Worm (Caenorhabditis elegans) whole organism, L2 larva: ENCODE results near the gene C44H4.6.

Experiments
- crh-2 ChIP-seq: sonication (generic microtip); optimal IDR thresholded peaks from 2 replicates; lab custom pipeline; 2017; ENCODE audit warnings: missing biosample characterization, missing genetic modification characterization
- sma-9 ChIP-seq, 2 experiments: fragments of 150-350 bp in 1 of 2; sonication (generic microtip) in 1 of 2; optimal IDR thresholded peaks; 2 replicates each; lab custom pipeline; 2014 to 2016; ENCODE audit warnings: missing genetic modification characterization in 2 of 2, mild to moderate bottlenecking in 1 of 2, missing biosample characterization in 1 of 2, missing compliant biosample characterization in 1 of 2, missing genetic modification reagents in 1 of 2, moderate library complexity in 1 of 2
- snpc-4 ChIP-seq: fragments of 150-350 bp; optimal IDR thresholded peaks from 2 replicates; lab custom pipeline; 2014; ENCODE audit warnings: missing biosample characterization, missing genetic modification characterization
- zag-1 ChIP-seq: fragments of 150-350 bp; optimal IDR thresholded peaks from 2 replicates; lab custom pipeline; 2014; ENCODE audit warnings: missing biosample characterization, missing genetic modification characterization
- ztf-11 ChIP-seq: sonication (generic microtip); optimal IDR thresholded peaks from 2 replicates; lab custom pipeline; 2017; ENCODE audit warnings: missing biosample characterization, missing genetic modification characterization

DNA sequence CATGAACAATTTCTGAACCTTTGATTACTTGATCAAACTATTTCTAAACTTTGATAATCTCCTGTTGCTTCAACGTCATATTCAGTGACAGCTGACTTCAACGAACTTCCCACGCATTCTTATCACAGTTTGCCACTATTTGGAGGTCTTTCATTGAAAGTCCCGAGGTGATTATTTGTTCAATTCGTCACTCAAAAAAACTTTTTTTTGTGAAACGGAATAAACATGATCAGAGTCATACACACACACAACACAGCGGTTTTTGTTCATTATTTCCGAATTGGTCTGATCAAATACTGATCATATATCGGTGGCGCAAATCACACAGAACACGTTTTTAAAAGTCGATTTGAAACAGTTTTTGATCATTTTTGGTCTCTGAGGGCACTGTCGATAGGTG is 42.7 kb downstream of the C44H4.6 start:
- TF ChIP-seq sma-9 (GFP tag; optimal IDR thresholded peaks at IDR 0.05; lab: Kevin White, UChicago), result peak; percentile 23
- TF ChIP-seq sma-9 (tag; optimal IDR thresholded peaks at IDR 0.05; lab: Kevin White, UChicago), result no peak
- no peak for TF ChIP-seq ztf-11 (tag; lab: Kevin White, UChicago)
- no peak for TF ChIP-seq snpc-4
- no peak for TF ChIP-seq zag-1 (tag; lab: Kevin White, UChicago)
- TF ChIP-seq crh-2 (tag; lab: Kevin White, UChicago), result no peak
